Worm (Caenorhabditis elegans) whole organism, L4/young adult: Measurements from ENCODE around the gene R05A10.7.

ENCODE experiments used
- W03F9.2 ChIP-seq: fragments of 150-350 bp; optimal IDR thresholded peaks from 2 replicates; lab custom pipeline; 2014; ENCODE audit warnings: missing biosample characterization, missing genetic modification characterization
- him-1 ChIP-seq: sonication (generic microtip); optimal IDR thresholded peaks from 2 replicates; lab custom pipeline; 2016; ENCODE audit warnings: missing genotype, missing genetic modification reagents, missing genetic modification characterization, missing compliant biosample characterization

DNA sequence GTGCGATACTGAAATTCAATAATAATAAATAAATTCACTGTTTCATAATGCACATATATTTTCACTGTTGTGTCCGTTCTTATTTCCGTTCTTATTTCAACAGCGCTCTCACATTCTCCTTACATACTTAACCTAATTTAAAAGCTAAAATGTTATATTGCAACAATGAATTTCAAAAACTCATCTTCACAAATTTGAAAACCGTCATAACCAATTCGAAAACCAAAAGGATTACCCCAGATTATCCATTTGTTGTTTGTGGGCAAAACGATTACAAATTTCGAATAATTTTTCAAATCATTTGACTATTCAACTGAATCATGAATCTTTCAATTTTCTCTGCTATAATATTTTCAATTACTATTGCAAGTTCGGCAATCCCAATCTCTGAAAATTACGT is 9.5 kb upstream of the R05A10.7 start, which contains the start of gene R05A10.4:
- TF ChIP-seq him-1 (tag; lab: Kevin White, UChicago): no peak
- TF ChIP-seq W03F9.2 (tag; lab: Kevin White, UChicago): no peak
